Fruit fly (Drosophila melanogaster): Measurements from ENCODE around the gene CG6125.
A peak's percentile ranks its signal among the peaks of the same experiment; 100 is the strongest.

CG6125 gene

dm6 chr3R:15356645-15357431 is 50.0 kb downstream of the CG6125 start, which contains the start of the genes Atg4b and Hibch (continued):
- TF ChIP-seq CG14441 (GFP tag; IDR thresholded peaks at IDR 0.05) (peak; percentile 78), CG32532 (GFP tag; IDR thresholded peaks at IDR 0.05) (peak; percentile 86), Dfd (GFP tag; optimal IDR thresholded peaks at IDR 0.05) (no peak), MTF-1 (GFP tag; optimal IDR thresholded peaks at IDR 0.05; ENCODE audit: borderline replicate concordance) (peak; percentile 27), CG1792 (GFP tag; optimal IDR thresholded peaks at IDR 0.05) (no peak), cato (GFP tag; optimal IDR thresholded peaks at IDR 0.05; ENCODE audit: borderline replicate concordance) (peak; percentile 58), CG2678 (tag; optimal IDR thresholded peaks at IDR 0.05) (peak; percentile 93), Ets65A (GFP tag) (peak; percentile 89), tna (GFP tag; IDR thresholded peaks at IDR 0.05; ENCODE audit: partially characterized antibody) (no peak), trh (GFP tag; optimal IDR thresholded peaks at IDR 0.05) (peak; percentile 45), Hr39 (optimal IDR thresholded peaks at IDR 0.05) (no peak), PHDP (tag; optimal IDR thresholded peaks at IDR 0.05) (peak; percentile 82), CG17385 (GFP tag; optimal IDR thresholded peaks at IDR 0.05) (peak; percentile 64), h (optimal IDR thresholded peaks at IDR 0.05) (no peak), CG14710 (tag; optimal IDR thresholded peaks at IDR 0.05) (peak; percentile 91), CG7357 (GFP tag; IDR thresholded peaks at IDR 0.05) (peak; percentile 68), al (GFP tag; IDR thresholded peaks at IDR 0.05) (peak; percentile 78), CG15073 (GFP tag; optimal IDR thresholded peaks at IDR 0.05) (no peak), CG10979 (tag; optimal IDR thresholded peaks at IDR 0.05) (peak; percentile 84), amos (GFP tag; IDR thresholded peaks at IDR 0.05; ENCODE audit: partially characterized antibody) (peak; percentile 41; the same call in 1 of the 2 replicates), CG7963 (GFP tag; IDR thresholded peaks at IDR 0.05; ENCODE audit: partially characterized antibody) (no peak), dmrt11E (tag; optimal IDR thresholded peaks at IDR 0.05) (peak; percentile 78), CG32767 (GFP tag; IDR thresholded peaks at IDR 0.05) (peak; percentile 59; the same call in 1 of the 2 replicates), CG11695 (GFP tag; IDR thresholded peaks at IDR 0.05) (no peak; the same call in 1 of the 3 replicates), C15 (GFP tag; IDR thresholded peaks at IDR 0.05) (0 out of 3 replicates have a peak, but pooled peaks have one; percentile 18), Sry-δ (GFP tag; optimal IDR thresholded peaks at IDR 0.05) (peak; percentile 8), CG11560 (tag; IDR thresholded peaks at IDR 0.05) (peak; percentile 49; the same call in 2 of the 3 replicates), z (GFP tag; IDR thresholded peaks at IDR 0.05) (0 out of 3 replicates have a peak, but pooled peaks have one; percentile 22), ac (GFP tag; optimal IDR thresholded peaks at IDR 0.05) (peak; percentile 14), CG2202 (tag; optimal IDR thresholded peaks at IDR 0.05) (peak; percentile 48), Six4 (GFP tag; optimal IDR thresholded peaks at IDR 0.05) (peak; percentile 62), CG14965 (GFP tag; optimal IDR thresholded peaks at IDR 0.05; ENCODE audit: borderline replicate concordance) (no peak), CG12769 (tag; optimal IDR thresholded peaks at IDR 0.05) (no peak), eyg (GFP tag; optimal IDR thresholded peaks at IDR 0.05) (no peak), sisA (GFP tag; IDR thresholded peaks at IDR 0.05) (peak; percentile 84), Eip74EF (GFP tag; optimal IDR thresholded peaks at IDR 0.05) (no peak), CG6175 (GFP tag; IDR thresholded peaks at IDR 0.05) (peak; percentile 60; the same call in 2 of the 3 replicates), Sin3A (optimal IDR thresholded peaks at IDR 0.05) (no peak), CG4820 (GFP tag; optimal IDR thresholded peaks at IDR 0.05) (peak; percentile 76), Antp (GFP tag; optimal IDR thresholded peaks at IDR 0.05) (no peak), danr (GFP tag; IDR thresholded peaks at IDR 0.05) (peak; percentile 74), ap (GFP tag; IDR thresholded peaks at IDR 0.05) (peak; percentile 53; the same call in 1 of the 2 replicates), HLHmδ (GFP tag; optimal IDR thresholded peaks at IDR 0.05) (no peak), CG32772 (GFP tag; IDR thresholded peaks at IDR 0.05) (peak; percentile 62), CG8478 (optimal IDR thresholded peaks at IDR 0.05) (peak; percentile 77), Vsx1 (GFP tag; optimal IDR thresholded peaks at IDR 0.05) (no peak), Side (GFP tag; optimal IDR thresholded peaks at IDR 0.05) (no peak), CG11085 (GFP tag; IDR thresholded peaks at IDR 0.05) (peak; percentile 82), CG17361 (GFP tag; IDR thresholded peaks at IDR 0.05) (peak; percentile 95), stwl (tag; optimal IDR thresholded peaks at IDR 0.05) (peak; percentile 51)

Data from whole organism, embryonic.